Worm (Caenorhabditis elegans) whole organism, mixed stage, embryonic: ENCODE measurements around the gene eif-2Balpha.
A peak's percentile ranks its signal among the peaks of the same experiment; 100 is the strongest.

ENCODE experiments used
- M03D4.4 ChIP-seq: sonication (generic microtip); optimal IDR thresholded peaks from 2 replicates; lab custom pipeline; 2017; ENCODE audit warnings: mild to moderate bottlenecking, missing genetic modification characterization, missing compliant biosample characterization
- bed-3 ChIP-seq: fragments of 200-800 bp; sonication (Bioruptor generic); optimal IDR thresholded peaks from 3 replicates; lab custom pipeline; 2018; ENCODE audit warnings: mild to moderate bottlenecking, missing genetic modification characterization, moderate library complexity, missing compliant biosample characterization
- blmp-1 ChIP-seq: fragments of 150-350 bp; optimal IDR thresholded peaks from 2 replicates; lab custom pipeline; 2014; ENCODE audit warnings: missing biosample characterization, missing genetic modification characterization
- ceh-39 ChIP-seq: fragments of 150-350 bp; optimal IDR thresholded peaks from 2 replicates; lab custom pipeline; 2014; ENCODE audit warnings: missing biosample characterization, missing genetic modification characterization
- ceh-43 ChIP-seq: fragments of 200-800 bp; sonication (Bioruptor generic); optimal IDR thresholded peaks from 2 replicates; lab custom pipeline; 2018; ENCODE audit warnings: mild to moderate bottlenecking, missing genetic modification characterization, moderate library complexity, missing compliant biosample characterization
- ceh-83 ChIP-seq: fragments of 200-800 bp; sonication (Bioruptor generic); optimal IDR thresholded peaks from 2 replicates; lab custom pipeline; 2018; ENCODE audit warnings: mild to moderate bottlenecking, missing genetic modification characterization, missing compliant biosample characterization
- ces-1 ChIP-seq: fragments of 150-350 bp; optimal IDR thresholded peaks from 2 replicates; lab custom pipeline; 2014; ENCODE audit warnings: missing biosample characterization, missing genetic modification reagents, missing genetic modification characterization
- drap-1 ChIP-seq: fragments of 200-800 bp; sonication (Bioruptor generic); optimal IDR thresholded peaks from 3 replicates; lab custom pipeline; 2018; ENCODE audit warnings: mild to moderate bottlenecking, missing genetic modification characterization, missing compliant biosample characterization
- elt-1 ChIP-seq: sonication (generic microtip); optimal IDR thresholded peaks from 2 replicates; lab custom pipeline; 2017; ENCODE audit warnings: missing genetic modification characterization, mild to moderate bottlenecking, missing compliant biosample characterization, antibody characterized with exemption, moderate library complexity, borderline replicate concordance; ENCODE audit not compliant: insufficient read depth
- flh-1 ChIP-seq: fragments of 200-800 bp; sonication (Bioruptor generic); optimal IDR thresholded peaks from 2 replicates; lab custom pipeline; 2018; ENCODE audit warnings: mild to moderate bottlenecking, missing genetic modification characterization, moderate library complexity, missing compliant biosample characterization
- ham-2 ChIP-seq: fragments of 200-800 bp; sonication (Bioruptor generic); optimal IDR thresholded peaks from 2 replicates; lab custom pipeline; 2018; ENCODE audit warnings: mild to moderate bottlenecking, missing genetic modification characterization, missing compliant biosample characterization
- lin-13 ChIP-seq: fragments of 150-350 bp; optimal IDR thresholded peaks from 2 replicates; lab custom pipeline; 2014; ENCODE audit warnings: missing biosample characterization, missing genetic modification characterization
- lin-32 ChIP-seq: fragments of 200-800 bp; sonication (Bioruptor generic); optimal IDR thresholded peaks from 2 replicates; lab custom pipeline; 2018; ENCODE audit warnings: mild to moderate bottlenecking, missing genetic modification characterization, missing compliant biosample characterization
- mab-5 ChIP-seq: fragments of 150-350 bp; optimal IDR thresholded peaks from 2 replicates; lab custom pipeline; 2014; ENCODE audit warnings: missing biosample characterization, missing genetic modification characterization
- mep-1 ChIP-seq: fragments of 150-350 bp; optimal IDR thresholded peaks from 2 replicates; lab custom pipeline; 2017; ENCODE audit warnings: missing biosample characterization, missing genetic modification reagents, missing genetic modification characterization, inconsistent platforms
- mls-2 ChIP-seq: sonication (generic microtip); optimal IDR thresholded peaks from 2 replicates; lab custom pipeline; 2016; ENCODE audit warnings: mild to moderate bottlenecking, missing genetic modification characterization, moderate library complexity, missing compliant biosample characterization
- nhr-12 ChIP-seq: fragments of 150-350 bp; optimal IDR thresholded peaks from 2 replicates; lab custom pipeline; 2014; ENCODE audit warnings: missing biosample characterization, missing genetic modification characterization
- nhr-2 ChIP-seq: fragments of 150-350 bp; optimal IDR thresholded peaks from 2 replicates; lab custom pipeline; 2014; ENCODE audit warnings: missing biosample characterization, missing genetic modification characterization
- nhr-237 ChIP-seq: fragments of 150-350 bp; optimal IDR thresholded peaks from 2 replicates; lab custom pipeline; 2014; ENCODE audit warnings: missing biosample characterization, missing genetic modification characterization
- nhr-28 ChIP-seq: fragments of 150-350 bp; optimal IDR thresholded peaks from 2 replicates; lab custom pipeline; 2014; ENCODE audit warnings: missing biosample characterization, missing genetic modification characterization
- nhr-76 ChIP-seq: sonication (generic microtip); optimal IDR thresholded peaks from 2 replicates; lab custom pipeline; 2017; ENCODE audit warnings: missing biosample characterization, missing genetic modification characterization
- sem-2 ChIP-seq: fragments of 200-800 bp; sonication (Bioruptor generic); optimal IDR thresholded peaks from 2 replicates; lab custom pipeline; 2018; ENCODE audit warnings: mild to moderate bottlenecking, missing genetic modification characterization, missing compliant biosample characterization
- tbx-8 ChIP-seq: fragments of 200-800 bp; sonication (Bioruptor generic); optimal IDR thresholded peaks from 2 replicates; lab custom pipeline; 2018; ENCODE audit warnings: mild to moderate bottlenecking, missing genetic modification characterization, moderate library complexity, missing compliant biosample characterization
- unc-120 ChIP-seq: sonication (generic microtip); optimal IDR thresholded peaks from 2 replicates; lab custom pipeline; 2017; ENCODE audit warnings: missing genetic modification characterization, missing compliant biosample characterization; ENCODE audit not compliant: poor library complexity, severe bottlenecking
- unc-39 ChIP-seq: fragments of 150-350 bp; optimal IDR thresholded peaks from 2 replicates; lab custom pipeline; 2014; ENCODE audit warnings: missing biosample characterization, missing genetic modification characterization
- zip-8 ChIP-seq: fragments of 150-350 bp; optimal IDR thresholded peaks from 2 replicates; lab custom pipeline; 2014; ENCODE audit warnings: missing biosample characterization, missing genetic modification characterization
- ztf-11 ChIP-seq: fragments of 150-350 bp; optimal IDR thresholded peaks from 2 replicates; lab custom pipeline; 2014; ENCODE audit warnings: missing biosample characterization, missing genetic modification characterization

Gene eif-2Balpha

DNA sequence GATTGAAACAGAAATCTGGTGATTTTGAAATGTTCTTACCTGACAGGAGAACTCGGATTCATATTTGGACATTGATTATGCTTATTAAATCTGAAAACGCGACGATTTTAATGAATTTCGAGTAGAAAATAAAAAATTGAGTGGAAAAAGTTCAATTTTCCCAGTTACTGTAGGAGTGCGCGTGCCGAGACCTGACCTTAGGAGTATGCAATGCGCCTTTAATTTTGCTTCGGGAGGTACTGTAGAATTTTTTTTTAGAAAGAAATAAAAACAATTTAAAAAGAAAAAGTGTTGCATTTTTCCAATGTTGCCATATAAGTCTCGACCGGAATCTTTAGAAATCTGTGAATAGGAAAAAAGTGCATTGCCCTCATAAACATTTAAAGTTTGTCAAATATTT is 23.1 kb downstream of the eif-2Balpha start, which contains the start of gene C48B4.11:
C48B4.11 (minus strand) TSS at position 143 of the 400 bp plus-strand sequence.
- TF ChIP-seq ces-1 (no peak), nhr-237 (no peak), sem-2 (no peak), M03D4.4 (no peak), nhr-28 (tag; lab: Kevin White, UChicago) (no peak), blmp-1 (tag; lab: Kevin White, UChicago) (no peak), ceh-43 (GFP tag; lab: Kevin White, UChicago) (no peak), ztf-11 (no peak), mep-1 (tag; lab: Kevin White, UChicago) (no peak)
- TF ChIP-seq, all 35 proteins: peak for 0

DNA sequence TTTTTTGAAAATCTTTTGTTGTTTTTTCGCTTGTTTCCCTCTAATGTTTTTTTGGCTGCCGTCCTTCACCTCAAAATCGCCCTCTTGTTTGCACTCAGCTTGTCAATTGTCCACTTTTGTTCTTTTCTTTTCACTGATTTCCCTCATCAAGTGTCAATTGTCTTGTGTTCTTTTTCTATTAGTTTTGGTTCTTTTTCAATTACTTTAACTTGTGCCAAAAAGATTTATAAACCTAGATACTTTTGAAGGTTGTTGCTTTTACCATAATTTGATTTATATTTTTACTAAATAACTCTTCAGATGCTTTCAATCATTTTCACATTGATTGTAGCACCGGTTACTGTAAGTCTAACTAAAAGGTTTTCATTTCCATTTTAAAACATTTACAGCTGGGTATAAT is 25.5 kb downstream of the eif-2Balpha start, which contains the start of gene C48B4.13:
C48B4.13 (plus strand) TSS at position 301 of the 400 bp plus-strand sequence.
- TF ChIP-seq ham-2 (GFP tag; lab: Kevin White, UChicago) (no peak), drap-1 (no peak), flh-1 (GFP tag; lab: Kevin White, UChicago) (no peak), zip-8 (tag; lab: Kevin White, UChicago) (no peak), mab-5 (tag; lab: Kevin White, UChicago) (no peak), nhr-28 (tag; lab: Kevin White, UChicago) (no peak), tbx-8 (GFP tag; lab: Kevin White, UChicago) (no peak), ceh-39 (tag; lab: Kevin White, UChicago) (no peak)

DNA sequence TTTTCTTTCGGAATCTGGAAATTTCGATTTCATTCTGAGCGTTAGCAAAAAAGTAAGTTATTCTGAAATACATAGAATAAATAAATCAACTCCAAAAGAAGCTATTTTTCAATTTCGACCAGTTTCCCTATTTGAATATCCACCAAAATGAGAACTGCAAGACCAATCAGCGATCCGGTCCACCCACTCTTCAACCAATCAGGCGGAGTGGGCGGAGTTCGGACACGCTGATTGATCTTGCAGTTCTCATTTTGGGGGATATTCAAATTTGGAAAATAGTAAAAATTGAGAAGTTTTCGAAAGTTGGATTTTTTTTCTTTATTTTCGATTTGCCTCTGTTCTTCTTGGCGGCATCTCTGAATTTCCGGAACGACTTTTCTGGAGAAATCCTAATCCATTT is 27.9 kb downstream of the eif-2Balpha start:
- TF ChIP-seq drap-1 (no peak), elt-1 (no peak), blmp-1 (tag; lab: Kevin White, UChicago) (no peak), nhr-237 (no peak), nhr-12 (tag; lab: Kevin White, UChicago) (no peak), zip-8 (tag; lab: Kevin White, UChicago) (no peak), M03D4.4 (no peak), nhr-28 (tag; lab: Kevin White, UChicago) (no peak), ceh-83 (GFP tag; lab: Kevin White, UChicago) (no peak), unc-120 (no peak), lin-13 (tag; lab: Kevin White, UChicago) (no peak), nhr-2 (tag; lab: Kevin White, UChicago) (no peak), lin-32 (no peak)

DNA sequence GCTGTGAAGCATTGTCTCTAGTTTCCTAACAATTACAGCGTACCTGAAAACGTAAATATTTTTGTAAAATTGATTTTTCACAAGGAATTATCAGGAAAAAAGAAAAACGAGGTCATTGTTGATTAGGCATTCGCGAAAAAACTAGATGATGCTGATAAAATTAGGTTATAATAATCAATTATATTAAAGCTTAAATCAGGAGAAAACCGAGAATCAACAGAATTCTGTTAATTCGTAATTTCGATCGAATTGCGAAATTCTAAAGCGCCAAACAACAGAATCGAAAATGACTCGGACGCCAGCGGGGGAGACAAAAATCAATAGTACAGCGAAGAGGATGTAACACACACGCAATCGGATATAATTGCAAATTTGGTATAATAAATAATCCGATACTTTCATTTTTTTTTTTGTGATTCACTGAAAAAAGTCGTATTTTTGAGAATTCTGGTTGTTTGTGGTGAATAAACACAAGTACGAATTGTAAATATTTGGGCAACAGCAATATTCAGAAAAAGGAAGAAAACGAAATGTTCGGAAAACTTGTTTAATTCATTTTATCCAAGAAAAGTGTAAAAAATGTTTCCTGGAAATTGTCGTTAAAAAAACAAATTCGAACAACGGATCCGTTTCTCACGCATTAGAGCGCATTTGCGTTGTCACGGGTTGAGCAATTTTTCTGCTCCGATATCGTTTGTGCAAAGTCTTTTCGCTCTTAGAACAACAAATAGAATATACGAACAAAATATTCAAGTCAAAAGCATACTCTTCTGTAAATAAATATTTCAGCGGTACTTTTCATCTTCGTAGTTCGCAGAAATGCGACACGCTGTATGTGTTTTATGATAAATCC is 37.3 kb downstream of the eif-2Balpha start, which contains the start of gene ced-7:
ced-7 (minus strand) TSS at position 51 of the 853 bp plus-strand sequence.
- peak; percentile 11 for TF ChIP-seq ces-1
- TF ChIP-seq M03D4.4: no peak
- peak; percentile 35 for TF ChIP-seq mep-1 (tag; lab: Kevin White, UChicago)
- TF ChIP-seq, all 35 proteins: peak for 2

DNA sequence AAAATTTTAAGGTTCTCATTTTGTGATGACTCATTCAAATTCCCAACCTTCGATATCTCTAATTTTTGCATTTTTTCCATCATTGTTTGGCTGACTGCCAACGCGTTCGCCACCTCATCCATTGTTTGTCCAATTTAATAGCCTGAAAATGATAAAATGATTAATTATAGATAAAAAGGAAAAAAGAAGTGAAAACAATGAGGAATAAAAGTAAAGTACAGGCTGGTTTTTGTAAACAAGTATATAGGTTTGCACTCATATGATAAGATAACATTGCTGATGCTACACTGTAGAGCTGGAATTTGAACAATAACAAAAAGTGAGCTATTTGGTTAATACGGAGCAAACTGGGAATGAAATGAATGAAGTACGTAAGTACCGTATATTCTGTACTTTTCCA is 39.3 kb downstream of the eif-2Balpha start, which contains the start of gene C48B4.3:
C48B4.3 (minus strand) TSS at position 149 of the 400 bp plus-strand sequence.
- no peak for TF ChIP-seq nhr-76 (tag; lab: Kevin White, UChicago)
- no peak for TF ChIP-seq blmp-1 (tag; lab: Kevin White, UChicago)
- TF ChIP-seq mep-1 (tag; lab: Kevin White, UChicago): no peak
- TF ChIP-seq ham-2 (GFP tag; lab: Kevin White, UChicago): no peak
- no peak for TF ChIP-seq M03D4.4
- TF ChIP-seq tbx-8 (GFP tag; lab: Kevin White, UChicago): no peak
- TF ChIP-seq drap-1: no peak
- no peak for TF ChIP-seq bed-3
- no peak for TF ChIP-seq nhr-237
- no peak for TF ChIP-seq nhr-2 (tag; lab: Kevin White, UChicago)
- no peak for TF ChIP-seq mls-2
- no peak for TF ChIP-seq nhr-12 (tag; lab: Kevin White, UChicago)
- TF ChIP-seq unc-39 (tag; lab: Kevin White, UChicago): no peak

DNA sequence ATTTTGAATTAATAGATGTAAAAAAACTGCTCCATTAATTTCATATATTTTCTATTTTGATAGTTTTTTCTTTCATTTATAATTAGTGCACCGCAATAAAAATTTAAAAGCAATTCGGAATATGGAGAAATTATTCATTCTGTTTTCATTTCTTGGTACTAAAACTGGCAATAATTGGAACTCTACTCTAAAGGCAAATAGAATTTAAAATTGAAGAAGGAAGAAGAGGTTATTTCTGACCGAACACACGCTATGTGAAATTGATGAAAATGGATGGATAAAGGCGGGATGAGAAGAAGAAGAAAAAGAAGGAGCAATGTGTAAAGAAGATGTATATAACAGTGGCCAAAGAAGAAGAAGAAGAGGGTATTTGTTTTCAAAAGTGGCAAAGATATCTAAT is 40.3 kb downstream of the eif-2Balpha start:
- no peak for TF ChIP-seq nhr-12 (tag; lab: Kevin White, UChicago)
- peak; percentile 89 for TF ChIP-seq ces-1
